Fruit fly (Drosophila melanogaster) whole organism: Measurements from ENCODE around the gene mRpL23.

Experiments used
- CG8478 ChIP-seq: fragments of >200 bp; optimal IDR thresholded peaks from 2 replicates; lab custom pipeline; 2018; ENCODE audit warnings: inconsistent platforms
- Dll ChIP-seq: fragments of >200 bp; optimal IDR thresholded peaks from 2 replicates; lab custom pipeline; 2017
- EcR ChIP-seq, 2 experiments: fragments of >200 bp; optimal IDR thresholded peaks; 2 replicates each; lab custom pipeline; 2017; ENCODE audit warnings: missing biosample characterization in 2 of 2, missing genetic modification characterization in 2 of 2, missing genetic modification reagents in 2 of 2
- pan ChIP-seq: fragments of >200 bp; optimal IDR thresholded peaks from 2 replicates; lab custom pipeline; 2017
- psq ChIP-seq: fragments of >200 bp; optimal IDR thresholded peaks from 2 replicates; lab custom pipeline; 2017
- usp ChIP-seq: fragments of >200 bp; optimal IDR thresholded peaks from 2 replicates; lab custom pipeline; 2017; ENCODE audit warnings: missing biosample characterization, missing genetic modification characterization, mixed read lengths

Gene mRpL23

dm6 chr3L:2379472-2379871 is 6.0 kb upstream of the mRpL23 start:
- no peak for TF ChIP-seq CG8478 (lab: Kevin White, UChicago)
- TF ChIP-seq EcR (GFP tag; optimal IDR thresholded peaks at IDR 0.05; lab: Kevin White, UChicago) = no peak
- no peak for TF ChIP-seq pan (lab: Kevin White, UChicago)
- TF ChIP-seq usp = no peak
- TF ChIP-seq Dll (lab: Kevin White, UChicago) = no peak
- no peak for TF ChIP-seq psq (lab: Kevin White, UChicago)

DNA sequence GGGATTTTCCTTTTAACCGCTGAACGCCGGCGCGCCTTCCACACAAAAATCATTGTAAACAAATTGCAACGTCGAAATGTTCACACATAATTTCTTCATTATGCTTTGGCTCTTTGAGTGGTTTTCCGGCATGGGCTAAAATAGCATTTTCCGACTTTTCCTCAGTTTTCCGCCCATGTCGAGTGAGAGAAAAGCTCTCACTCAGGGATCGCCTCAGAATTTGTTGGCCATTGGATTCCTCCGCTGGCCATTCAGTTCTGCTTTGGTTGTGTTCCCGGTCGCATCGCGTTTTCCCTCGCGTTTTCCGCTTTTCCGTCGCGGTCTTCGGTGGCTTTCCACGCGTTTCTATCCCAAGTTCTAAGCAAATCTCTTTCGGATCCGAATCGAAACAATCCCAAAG is 5.0 kb upstream of the mRpL23 start:
- TF ChIP-seq psq (lab: Kevin White, UChicago) = no peak
- no peak for TF ChIP-seq EcR (GFP tag; optimal IDR thresholded peaks at IDR 0.05; lab: Kevin White, UChicago)
- no peak for TF ChIP-seq pan (lab: Kevin White, UChicago)
- TF ChIP-seq CG8478 (lab: Kevin White, UChicago) = no peak
- TF ChIP-seq Dll (lab: Kevin White, UChicago) = no peak
- TF ChIP-seq usp = no peak

DNA sequence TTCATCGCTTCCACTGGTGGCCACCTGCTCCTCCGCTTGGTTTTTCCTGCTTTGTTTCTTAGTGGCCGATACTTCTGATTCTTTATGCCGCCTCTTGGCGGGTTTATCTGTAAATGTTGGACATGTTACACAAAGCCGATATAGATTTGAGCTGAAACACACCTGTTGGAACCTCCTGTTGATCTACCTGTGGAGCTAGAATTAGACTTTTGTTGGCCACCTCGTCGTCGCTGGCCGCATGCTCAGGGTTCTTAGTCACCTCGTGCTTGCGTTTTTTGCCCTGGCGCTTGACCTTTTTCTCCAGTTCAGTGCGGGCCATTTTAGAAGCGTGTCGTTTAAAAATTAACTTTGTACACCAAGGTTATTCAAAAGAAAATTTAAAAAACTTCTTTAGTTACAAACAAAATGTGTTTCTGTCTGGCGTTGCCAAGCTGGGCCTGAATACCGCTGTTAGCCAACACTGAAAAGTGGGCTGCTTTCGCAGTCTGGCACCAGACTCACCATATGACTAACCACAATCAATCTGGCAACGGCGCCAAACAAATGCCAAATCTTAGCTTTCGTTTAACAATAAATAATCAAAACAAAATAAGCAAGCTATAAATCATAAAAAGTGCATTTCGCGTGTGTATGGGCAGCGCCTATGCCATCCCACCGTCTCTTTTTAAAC is 3.7 kb upstream of the mRpL23 start, which contains the start of the genes CG15877 and Svil:
Gene CG15877, minus strand, starts transcription at position 443 of the 670 bp plus-strand sequence.
Gene Svil, plus strand, starts transcription at position 542 of the 670 bp plus-strand sequence.
- TF ChIP-seq usp (no peak), CG8478 (lab: Kevin White, UChicago) (no peak), pan (lab: Kevin White, UChicago) (no peak), EcR (GFP tag; optimal IDR thresholded peaks at IDR 0.05; lab: Kevin White, UChicago) (no peak), psq (lab: Kevin White, UChicago) (no peak), Dll (lab: Kevin White, UChicago) (no peak)

- TF ChIP-seq EcR (GFP tag; optimal IDR thresholded peaks at IDR 0.05; lab: Kevin White, UChicago) (no peak), usp (no peak), pan (lab: Kevin White, UChicago) (no peak), psq (lab: Kevin White, UChicago) (no peak), CG8478 (lab: Kevin White, UChicago) (no peak), Dll (lab: Kevin White, UChicago) (no peak)
These were observed 1.6 kb downstream of the mRpL23 start, which contains the start of the genes CG1317 and CG8993 for dm6 chr3L:2371882-2372281. Gene CG1317, minus strand, starts transcription at chr3L:2371939. Gene CG8993, plus strand, starts transcription at chr3L:2372199.

DNA sequence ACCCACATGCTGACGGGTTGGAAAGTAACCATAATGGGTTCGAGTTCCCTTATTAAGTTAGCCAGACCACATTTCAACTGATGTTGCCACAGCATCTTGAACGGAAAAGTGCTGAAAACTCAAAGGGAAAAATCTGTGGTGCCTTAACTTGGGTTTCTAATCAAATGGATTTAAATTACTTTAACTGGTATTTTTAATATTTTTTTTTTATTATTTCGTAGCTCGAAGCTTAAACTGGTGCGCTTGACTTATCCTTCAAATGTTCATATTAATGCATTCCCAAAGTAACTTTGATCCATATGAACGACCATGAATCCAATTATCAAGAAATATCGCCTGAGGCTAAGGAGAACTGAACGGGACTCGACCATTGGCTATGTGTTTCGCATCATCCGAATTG is 13.2 kb downstream of the mRpL23 start, which contains the start of gene CG13801:
Gene CG13801, plus strand, starts transcription at position 301 of the 400 bp plus-strand sequence.
- no peak for TF ChIP-seq pan (lab: Kevin White, UChicago)
- TF ChIP-seq CG8478 (lab: Kevin White, UChicago) = no peak
- TF ChIP-seq psq (lab: Kevin White, UChicago) = no peak
- no peak for TF ChIP-seq usp
- no peak for TF ChIP-seq EcR (GFP tag; optimal IDR thresholded peaks at IDR 0.05; lab: Kevin White, UChicago)
- TF ChIP-seq Dll (lab: Kevin White, UChicago) = no peak

dm6 chr3L:2332228-2332627 is 41.3 kb downstream of the mRpL23 start:
- TF ChIP-seq psq (lab: Kevin White, UChicago) (no peak), usp (no peak), pan (lab: Kevin White, UChicago) (no peak), EcR (GFP tag; optimal IDR thresholded peaks at IDR 0.05; lab: Kevin White, UChicago) (no peak), Dll (lab: Kevin White, UChicago) (no peak), CG8478 (lab: Kevin White, UChicago) (no peak)

dm6 chr3L:2328804-2329203 is 44.7 kb downstream of the mRpL23 start:
- no peak for TF ChIP-seq Dll (lab: Kevin White, UChicago)
- TF ChIP-seq CG8478 (lab: Kevin White, UChicago) = no peak
- TF ChIP-seq EcR (GFP tag; optimal IDR thresholded peaks at IDR 0.05; lab: Kevin White, UChicago) = no peak
- TF ChIP-seq psq (lab: Kevin White, UChicago) = no peak
- no peak for TF ChIP-seq pan (lab: Kevin White, UChicago)
- TF ChIP-seq usp = no peak

DNA sequence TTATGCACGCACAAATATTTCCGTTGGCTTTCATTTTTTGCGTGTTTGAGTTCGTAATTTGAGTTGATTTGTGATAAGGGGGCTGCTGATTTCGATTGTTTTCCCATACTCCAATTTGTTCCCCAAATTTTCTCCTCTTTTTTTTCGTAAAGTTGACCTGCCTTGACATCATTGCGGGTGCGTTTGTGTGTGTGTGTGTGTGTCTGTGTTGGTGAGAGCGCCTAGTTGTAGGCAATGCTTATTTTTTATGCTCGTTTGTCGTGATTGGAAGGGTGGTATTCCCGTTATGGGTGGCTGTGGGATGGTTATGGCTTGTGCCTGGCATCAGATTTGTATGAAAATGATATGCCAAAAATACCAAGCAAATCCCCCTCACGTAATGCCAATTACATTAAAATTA is 48.2 kb downstream of the mRpL23 start:
- TF ChIP-seq CG8478 (lab: Kevin White, UChicago) = no peak
